Fruit fly (Drosophila melanogaster) whole organism, embryonic: ENCODE measurements around the gene PsGEF.

Experiments used
- ATbp ChIP-seq: fragments of 200-800 bp; sonication (Bioruptor generic); optimal IDR thresholded peaks from 2 replicates; lab custom pipeline; 2017; ENCODE audit warnings: missing biosample characterization, mild to moderate bottlenecking, missing genetic modification characterization, missing genetic modification reagents
- Abd-B ChIP-seq: fragments of 200-800 bp; sonication (Bioruptor generic); optimal IDR thresholded peaks from 2 replicates; lab custom pipeline; 2018; ENCODE audit warnings: missing biosample characterization, mild to moderate bottlenecking, missing genetic modification characterization, moderate library complexity
- CG10147 ChIP-seq: fragments of 200-800 bp; sonication (Bioruptor generic); optimal IDR thresholded peaks from 2 replicates; lab custom pipeline; 2019; ENCODE audit warnings: missing biosample characterization, mild to moderate bottlenecking, missing genetic modification characterization, moderate library complexity
- CG10654 ChIP-seq: fragments of 200-800 bp; sonication (Bioruptor generic); optimal IDR thresholded peaks from 2 replicates; lab custom pipeline; 2016; ENCODE audit warnings: missing biosample characterization, missing genetic modification characterization
- CG13123 ChIP-seq: fragments of 200-800 bp; sonication (Bioruptor generic); optimal IDR thresholded peaks from 2 replicates; lab custom pipeline; 2016; ENCODE audit warnings: missing biosample characterization, missing genetic modification characterization
- CG13424 ChIP-seq: fragments of 200-800 bp; sonication (Bioruptor generic); optimal IDR thresholded peaks from 2 replicates; lab custom pipeline; 2019; ENCODE audit warnings: missing biosample characterization, mild to moderate bottlenecking, missing genetic modification characterization, moderate library complexity
- CG17186 ChIP-seq: fragments of 200-800 bp; sonication (Bioruptor generic); optimal IDR thresholded peaks from 3 replicates; lab custom pipeline; 2017; ENCODE audit warnings: missing biosample characterization, missing genetic modification reagents, missing genetic modification characterization
- CG1792 ChIP-seq: fragments of 200-800 bp; sonication (Bioruptor generic); optimal IDR thresholded peaks from 2 replicates; lab custom pipeline; 2016; ENCODE audit warnings: missing biosample characterization, missing genetic modification characterization
- CG18619 ChIP-seq: fragments of 200-800 bp; sonication (Bioruptor generic); optimal IDR thresholded peaks from 3 replicates; lab custom pipeline; 2017; ENCODE audit warnings: missing biosample characterization, mild to moderate bottlenecking, missing genetic modification characterization
- CG2889 ChIP-seq: fragments of 200-800 bp; sonication (Bioruptor generic); IDR thresholded peaks from 3 replicates; pipeline ENCODE4 v1.3.6; 2022; ENCODE audit warnings: missing biosample characterization, missing genetic modification characterization
- CG30431 ChIP-seq: fragments of 200-800 bp; sonication (Bioruptor generic); optimal IDR thresholded peaks from 2 replicates; lab custom pipeline; 2017; ENCODE audit warnings: missing biosample characterization, missing genetic modification characterization
- CG34422 ChIP-seq: fragments of 200-800 bp; sonication (Bioruptor generic); IDR thresholded peaks from 3 replicates; pipeline ENCODE4 v1.3.6; 2022; ENCODE audit warnings: missing biosample characterization, missing genetic modification characterization
- CG4404 ChIP-seq: fragments of 200-800 bp; sonication (Bioruptor generic); IDR thresholded peaks from 2 replicates; pipeline ENCODE4 v1.3.6; 2022; ENCODE audit warnings: missing biosample characterization, missing genetic modification characterization
- CG4730 ChIP-seq: fragments of 200-800 bp; sonication (Bioruptor generic); IDR thresholded peaks from 2 replicates; pipeline ENCODE4 v1.3.6; 2022; ENCODE audit warnings: missing biosample characterization, missing genetic modification characterization
- CG6791 ChIP-seq: fragments of 200-800 bp; sonication (Bioruptor generic); IDR thresholded peaks from 3 replicates; pipeline ENCODE4 v1.3.6; 2022; ENCODE audit warnings: missing biosample characterization, missing genetic modification characterization; ENCODE audit not compliant: partially characterized antibody
- CG8478 ChIP-seq: fragments of >200 bp; optimal IDR thresholded peaks from 2 replicates; lab custom pipeline; 2018
- CG8924 ChIP-seq: fragments of 200-800 bp; optimal IDR thresholded peaks from 3 replicates; lab custom pipeline; 2019; ENCODE audit warnings: missing biosample characterization, mild to moderate bottlenecking, missing genetic modification characterization, moderate library complexity
- CG9609 ChIP-seq: fragments of 200-800 bp; sonication (Bioruptor generic); optimal IDR thresholded peaks from 3 replicates; lab custom pipeline; 2016; ENCODE audit warnings: missing biosample characterization, missing genetic modification characterization
- D ChIP-seq, 2 experiments: fragments of 200-800 bp in 1 of 2; fragments of >200 bp in 1 of 2; sonication (Bioruptor generic) in 1 of 2; optimal IDR thresholded peaks; 2 replicates in 1 of 2; 3 replicates in 1 of 2; lab custom pipeline; 2017; ENCODE audit warnings: mild to moderate bottlenecking in 1 of 2, missing biosample characterization in 1 of 2, missing genetic modification characterization in 1 of 2, missing genetic modification reagents in 1 of 2
- HmgD ChIP-seq: fragments of 200-800 bp; sonication (Bioruptor generic); optimal IDR thresholded peaks from 3 replicates; lab custom pipeline; 2016; ENCODE audit warnings: missing biosample characterization, missing genetic modification characterization
- Hr51 ChIP-seq, 2 experiments: fragments of 200-800 bp; sonication (Bioruptor generic); optimal IDR thresholded peaks; 2 replicates in 1 of 2; 3 replicates in 1 of 2; lab custom pipeline; 2016 to 2018; ENCODE audit warnings: missing biosample characterization in 2 of 2, missing genetic modification characterization in 2 of 2, mild to moderate bottlenecking in 1 of 2, moderate library complexity in 1 of 2
- Hr78 ChIP-seq, 2 experiments: fragments of 200-800 bp in 1 of 2; fragments of >200 bp in 1 of 2; sonication (Bioruptor generic) in 1 of 2; optimal IDR thresholded peaks; 2 replicates each; lab custom pipeline; 2017 to 2019; ENCODE audit warnings: missing biosample characterization in 2 of 2, missing genetic modification characterization in 2 of 2, mild to moderate bottlenecking in 1 of 2, moderate library complexity in 1 of 2
- MESR4 ChIP-seq: fragments of 200-800 bp; sonication (Bioruptor generic); optimal IDR thresholded peaks from 2 replicates; lab custom pipeline; 2018; ENCODE audit warnings: missing biosample characterization, mild to moderate bottlenecking, missing genetic modification characterization, moderate library complexity
- NC2β ChIP-seq: fragments of 200-800 bp; sonication (Bioruptor generic); optimal IDR thresholded peaks from 2 replicates; lab custom pipeline; 2016; ENCODE audit warnings: missing biosample characterization, missing genetic modification characterization
- NfI ChIP-seq: fragments of 200-800 bp; sonication (Bioruptor generic); optimal IDR thresholded peaks from 3 replicates; lab custom pipeline; 2018; ENCODE audit warnings: missing biosample characterization, mild to moderate bottlenecking, missing genetic modification characterization, moderate library complexity
- Poxn ChIP-seq: fragments of 200-800 bp; sonication (Bioruptor generic); IDR thresholded peaks from 2 replicates; pipeline ENCODE4 v1.3.6; 2022; ENCODE audit warnings: missing biosample characterization, missing genetic modification characterization
- Scr ChIP-seq: fragments of 200-800 bp; sonication (Bioruptor generic); IDR thresholded peaks from 2 replicates; pipeline ENCODE4 v1.3.6; 2022; ENCODE audit warnings: missing biosample characterization, missing genetic modification characterization; ENCODE audit not compliant: partially characterized antibody
- Trl ChIP-seq, 3 experiments: fragments of >200 bp in 2 of 3; fragments of 200-800 bp in 1 of 3; sonication (Bioruptor generic) in 1 of 3; optimal IDR thresholded peaks; 2 replicates in 1 of 3; 3 replicates in 2 of 3; lab custom pipeline; 2016 to 2017; ENCODE audit warnings: missing biosample characterization in 1 of 3, missing genetic modification characterization in 1 of 3
- caup ChIP-seq: fragments of 200-800 bp; sonication (Bioruptor generic); optimal IDR thresholded peaks from 3 replicates; lab custom pipeline; 2017; ENCODE audit warnings: missing biosample characterization, mild to moderate bottlenecking, missing genetic modification characterization, moderate library complexity; ENCODE audit not compliant: severe bottlenecking
- crp ChIP-seq, 2 experiments: fragments of 200-800 bp; sonication (Bioruptor generic); optimal IDR thresholded peaks; 2 replicates in 1 of 2; 3 replicates in 1 of 2; lab custom pipeline; 2017; ENCODE audit warnings: missing biosample characterization in 2 of 2, missing genetic modification characterization in 2 of 2, mild to moderate bottlenecking in 1 of 2, moderate library complexity in 1 of 2
- cwo ChIP-seq: fragments of 200-800 bp; sonication (Bioruptor generic); optimal IDR thresholded peaks from 3 replicates; lab custom pipeline; 2017; ENCODE audit warnings: missing biosample characterization, missing genetic modification characterization, mild to moderate bottlenecking, moderate library complexity, missing genetic modification reagents
- da ChIP-seq: fragments of 200-800 bp; sonication (Bioruptor generic); optimal IDR thresholded peaks from 2 replicates; lab custom pipeline; 2016; ENCODE audit warnings: missing biosample characterization, missing genetic modification characterization
- dm ChIP-seq: fragments of 200-800 bp; sonication (Bioruptor generic); optimal IDR thresholded peaks from 3 replicates; lab custom pipeline; 2016; ENCODE audit warnings: missing biosample characterization, missing genetic modification characterization
- fd102C ChIP-seq: fragments of 200-800 bp; sonication (Bioruptor generic); optimal IDR thresholded peaks from 2 replicates; lab custom pipeline; 2018; ENCODE audit warnings: missing biosample characterization, mild to moderate bottlenecking, missing genetic modification characterization, moderate library complexity
- hbn ChIP-seq: fragments of 200-800 bp; sonication (Bioruptor generic); IDR thresholded peaks from 2 replicates; pipeline ENCODE4 v1.3.6; 2022; ENCODE audit warnings: missing biosample characterization, missing genetic modification characterization; ENCODE audit not compliant: partially characterized antibody
- kay ChIP-seq: fragments of 200-800 bp; sonication (Bioruptor generic); optimal IDR thresholded peaks from 2 replicates; lab custom pipeline; 2016; ENCODE audit warnings: missing biosample characterization, missing genetic modification characterization
- lilli ChIP-seq: fragments of 200-800 bp; sonication (Bioruptor generic); optimal IDR thresholded peaks from 3 replicates; lab custom pipeline; 2016; ENCODE audit warnings: missing biosample characterization, missing genetic modification characterization
- lola ChIP-seq, 3 experiments: fragments of >200 bp in 2 of 3; fragments of 200-800 bp in 1 of 3; sonication (Bioruptor generic) in 1 of 3; optimal IDR thresholded peaks; 2 replicates each; lab custom pipeline; 2017 to 2019; ENCODE audit warnings: missing biosample characterization in 3 of 3, missing genetic modification characterization in 3 of 3, mild to moderate bottlenecking in 1 of 3, moderate library complexity in 1 of 3
- lov ChIP-seq, 2 experiments: fragments of 200-800 bp in 1 of 2; fragments of >200 bp in 1 of 2; sonication (Bioruptor generic) in 1 of 2; IDR thresholded peaks in 1 of 2; optimal IDR thresholded peaks in 1 of 2; 2 replicates in 1 of 2; 3 replicates in 1 of 2; pipeline versions ENCODE4 v1.3.6 to Lab custom; 2017 to 2022; ENCODE audit warnings: missing biosample characterization in 1 of 2, missing genetic modification characterization in 1 of 2
- onecut ChIP-seq: fragments of 200-800 bp; sonication (Bioruptor generic); IDR thresholded peaks from 2 replicates; pipeline ENCODE4 v1.3.6; 2022; ENCODE audit warnings: missing biosample characterization, missing genetic modification characterization
- psq ChIP-seq: fragments of 200-800 bp; sonication (Bioruptor generic); optimal IDR thresholded peaks from 2 replicates; lab custom pipeline; 2017; ENCODE audit warnings: missing biosample characterization, missing genetic modification characterization
- sd ChIP-seq: fragments of 200-800 bp; sonication (Bioruptor generic); optimal IDR thresholded peaks from 3 replicates; lab custom pipeline; 2018; ENCODE audit warnings: missing biosample characterization, mild to moderate bottlenecking, missing genetic modification characterization, moderate library complexity
- sisA ChIP-seq: fragments of 200-800 bp; sonication (Bioruptor generic); IDR thresholded peaks from 2 replicates; pipeline ENCODE4 v1.3.6; 2022; ENCODE audit warnings: missing biosample characterization, missing genetic modification characterization
- sr ChIP-seq: fragments of 200-800 bp; sonication (Bioruptor generic); IDR thresholded peaks from 3 replicates; pipeline ENCODE4 v1.3.6; 2022; ENCODE audit warnings: missing biosample characterization, missing genetic modification characterization
- twi ChIP-seq: fragments of 200-800 bp; optimal IDR thresholded peaks from 2 replicates; lab custom pipeline; 2019; ENCODE audit warnings: missing biosample characterization, mild to moderate bottlenecking, missing genetic modification characterization, moderate library complexity
- tx ChIP-seq: fragments of 200-800 bp; sonication (Bioruptor generic); optimal IDR thresholded peaks from 2 replicates; lab custom pipeline; 2016; ENCODE audit warnings: missing biosample characterization, missing genetic modification characterization
- unc-4 ChIP-seq: fragments of 200-800 bp; sonication (Bioruptor generic); IDR thresholded peaks from 2 replicates; pipeline ENCODE4 v1.3.6; 2022; ENCODE audit warnings: missing biosample characterization, missing genetic modification characterization; ENCODE audit not compliant: partially characterized antibody
- usp ChIP-seq: fragments of >200 bp; optimal IDR thresholded peaks from 2 replicates; lab custom pipeline; 2017; ENCODE audit warnings: missing biosample characterization, missing genetic modification characterization

Gene PsGEF

DNA sequence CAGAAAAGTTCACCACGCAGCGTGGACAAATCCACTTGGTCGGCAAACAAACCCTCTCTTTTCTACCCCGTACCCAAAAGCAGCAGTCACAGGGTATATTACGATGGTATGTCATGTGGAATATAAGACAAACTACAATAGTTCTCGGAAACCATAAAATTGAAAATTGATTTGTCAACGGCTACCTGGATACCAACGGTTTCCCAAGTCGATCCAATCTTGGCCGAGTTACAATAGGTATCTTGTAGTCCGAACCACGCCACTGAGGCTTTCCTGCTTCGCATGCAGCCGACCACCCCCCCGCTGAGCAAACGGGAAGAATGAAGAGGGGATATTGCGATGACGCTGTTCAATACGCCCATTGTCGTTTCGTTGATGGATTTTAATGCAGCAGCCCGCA, 69.1 kb downstream of the PsGEF start (continued):
- TF ChIP-seq Abd-B (peak; percentile 8), CG6791 (GFP tag; lab: Robert Waterston, UW) (no peak), tx (GFP tag; lab: Kevin White, UChicago) (no peak), CG13123 (GFP tag; lab: Kevin White, UChicago) (no peak), lov (optimal IDR thresholded peaks at IDR 0.05; lab: Kevin White, UChicago) (no peak), lov (GFP tag; IDR thresholded peaks at IDR 0.05; lab: Robert Waterston, UW) (peak; percentile 83), Hr78 (GFP tag; optimal IDR thresholded peaks at IDR 0.05; lab: Kevin White, UChicago) (no peak), NfI (GFP tag; lab: Kevin White, UChicago) (no peak), ATbp (GFP tag; lab: Kevin White, UChicago) (peak; percentile 47), dm (GFP tag; lab: Kevin White, UChicago) (no peak), Poxn (GFP tag; lab: Robert Waterston, UW) (no peak), HmgD (peak; percentile 25), CG17186 (GFP tag; lab: Kevin White, UChicago) (no peak), crp (GFP tag; optimal IDR thresholded peaks at IDR 0.05; lab: Kevin White, UChicago) (no peak), lola (GFP tag; optimal IDR thresholded peaks at IDR 0.05; lab: Kevin White, UChicago) (peak in 1 of 3 experiments; percentile 36), sisA (GFP tag; lab: Robert Waterston, UW) (peak; percentile 75), CG30431 (GFP tag; lab: Kevin White, UChicago) (peak; percentile 57), D (optimal IDR thresholded peaks at IDR 0.05; lab: Kevin White, UChicago) (no peak), D (GFP tag; optimal IDR thresholded peaks at IDR 0.05; lab: Kevin White, UChicago) (peak; percentile 55), CG10654 (GFP tag; lab: Kevin White, UChicago) (no peak), cwo (GFP tag; lab: Kevin White, UChicago) (no peak), Trl (optimal IDR thresholded peaks at IDR 0.05; lab: Kevin White, UChicago) (no peak), Trl (GFP tag; optimal IDR thresholded peaks at IDR 0.05; lab: Kevin White, UChicago) (peak; percentile 71), CG8924 (tag; lab: Kevin White, UChicago) (peak; percentile 42), onecut (GFP tag; lab: Robert Waterston, UW) (peak; percentile 47), da (no peak), MESR4 (GFP tag; lab: Kevin White, UChicago) (no peak), sr (GFP tag; lab: Robert Waterston, UW) (0 out of 3 replicates have a peak, but pooled peaks have one; percentile 10), Hr51 (GFP tag; optimal IDR thresholded peaks at IDR 0.05; lab: Kevin White, UChicago) (peak in 1 of 2 experiments; percentile 28), fd102C (GFP tag; lab: Kevin White, UChicago) (no peak), NC2β (peak; percentile 2), Scr (no peak), CG10147 (GFP tag; lab: Kevin White, UChicago) (no peak), CG4730 (GFP tag; lab: Robert Waterston, UW) (peak; percentile 82), CG8478 (no peak), CG9609 (GFP tag; lab: Kevin White, UChicago) (no peak), CG13424 (peak; percentile 10), twi (tag; lab: Kevin White, UChicago) (no peak), CG34422 (GFP tag; lab: Robert Waterston, UW) (peak; percentile 69; the same call in 2 of the 3 replicates), psq (GFP tag; lab: Kevin White, UChicago) (no peak), usp (GFP tag; lab: Kevin White, UChicago) (no peak), kay (GFP tag; lab: Kevin White, UChicago) (peak; percentile 37), caup (GFP tag; lab: Kevin White, UChicago) (no peak), unc-4 (no peak), hbn (no peak), sd (no peak), CG1792 (GFP tag; lab: Kevin White, UChicago) (peak; percentile 51), CG4404 (GFP tag; lab: Robert Waterston, UW) (peak; percentile 66), CG2889 (GFP tag; lab: Robert Waterston, UW) (no peak), CG18619 (GFP tag; lab: Kevin White, UChicago) (peak; percentile 10), lilli (peak; percentile 34)
